Worm (Caenorhabditis elegans): ENCODE measurements around the gene F17C11.22.

Gene F17C11.22

DNA sequence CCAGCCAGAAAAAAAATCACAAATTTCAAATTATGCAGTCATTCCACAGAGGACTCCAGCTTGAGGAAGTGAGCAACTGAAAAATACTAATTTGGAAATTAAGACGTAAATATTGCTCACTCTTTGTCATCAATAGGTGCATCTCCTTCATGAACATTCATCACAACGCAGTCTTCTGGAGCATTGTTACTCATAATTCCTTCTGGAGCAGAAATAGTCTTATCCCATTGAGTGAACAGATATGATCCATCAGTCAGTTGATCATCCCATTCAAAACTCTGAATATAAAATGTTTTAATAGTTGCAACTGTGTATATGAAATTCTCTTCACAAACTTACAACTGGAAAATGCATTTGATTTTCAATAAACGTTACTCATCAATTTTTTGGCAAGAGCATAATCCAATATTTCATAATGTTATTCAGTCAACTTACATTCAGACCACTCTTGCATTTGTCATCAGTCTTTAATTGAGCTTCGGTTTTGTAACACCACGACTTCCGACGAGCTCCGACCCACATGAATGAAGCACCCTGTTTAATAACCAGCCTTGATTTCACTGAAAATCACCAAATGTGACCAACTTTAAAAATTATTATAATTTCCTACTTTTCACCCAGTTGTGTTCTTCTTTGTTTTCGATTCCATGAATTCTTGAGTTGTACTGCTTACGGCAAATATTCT lies 16.4 kb downstream of the F17C11.22 start:
- TF ChIP-seq ztf-11 (tag; optimal IDR thresholded peaks at IDR 0.05): no peak
- TF ChIP-seq unc-86 (tag; optimal IDR thresholded peaks at IDR 0.05): no peak
- peak; percentile 50 for TF ChIP-seq lir-3 (tag; optimal IDR thresholded peaks at IDR 0.05; ENCODE audit: poor library complexity)
- no peak for TF ChIP-seq jun-1 (tag; optimal IDR thresholded peaks at IDR 0.05)
- TF ChIP-seq isw-1 (GFP tag; IDR thresholded peaks at IDR 0.05): no peak
- TF ChIP-seq ama-1 (optimal IDR thresholded peaks at IDR 0.05): no peak
- no peak for TF ChIP-seq ceh-63 (GFP tag; optimal IDR thresholded peaks at IDR 0.05)
- TF ChIP-seq nhr-47 (tag; optimal IDR thresholded peaks at IDR 0.05): peak; percentile 47
- TF ChIP-seq lsy-2 (tag; optimal IDR thresholded peaks at IDR 0.05): no peak
- no peak for TF ChIP-seq unc-130 (tag; optimal IDR thresholded peaks at IDR 0.05)
- no peak for TF ChIP-seq ets-5 (GFP tag; IDR thresholded peaks at IDR 0.05)
- TF ChIP-seq xbp-1 (tag; optimal IDR thresholded peaks at IDR 0.05): peak; percentile 4
- TF ChIP-seq alr-1 (tag; optimal IDR thresholded peaks at IDR 0.05; ENCODE audit: borderline replicate concordance): no peak
- TF ChIP-seq Y116A8C.19 (tag; optimal IDR thresholded peaks at IDR 0.05; ENCODE audit: borderline replicate concordance): no peak
- no peak for TF ChIP-seq vab-15 (tag; optimal IDR thresholded peaks at IDR 0.05)
- TF ChIP-seq mep-1 (tag; optimal IDR thresholded peaks at IDR 0.05): no peak
- TF ChIP-seq pax-3 (tag; optimal IDR thresholded peaks at IDR 0.05): no peak
- no peak for TF ChIP-seq unc-62 (GFP tag; optimal IDR thresholded peaks at IDR 0.05)
- TF ChIP-seq elt-3 (tag; optimal IDR thresholded peaks at IDR 0.05): no peak
- no peak for TF ChIP-seq ceh-82 (tag; optimal IDR thresholded peaks at IDR 0.05)
- TF ChIP-seq elt-2 (tag; optimal IDR thresholded peaks at IDR 0.05): no peak
- peak; percentile 67 for TF ChIP-seq nhr-71 (tag; optimal IDR thresholded peaks at IDR 0.05)
- no peak for TF ChIP-seq fos-1 (tag; optimal IDR thresholded peaks at IDR 0.05)
- TF ChIP-seq snpc-4 (tag; optimal IDR thresholded peaks at IDR 0.05): no peak
- no peak for TF ChIP-seq C16A3.4 (tag; optimal IDR thresholded peaks at IDR 0.05)
- no peak for TF ChIP-seq blmp-1 (tag; optimal IDR thresholded peaks at IDR 0.05)
- no peak for TF ChIP-seq tbx-2 (tag; optimal IDR thresholded peaks at IDR 0.05)
- TF ChIP-seq snu-23 (GFP tag; optimal IDR thresholded peaks at IDR 0.05): peak; percentile 38
- no peak for TF ChIP-seq nhr-237 (tag; optimal IDR thresholded peaks at IDR 0.05)
- TF ChIP-seq nhr-90 (tag; optimal IDR thresholded peaks at IDR 0.05; ENCODE audit: poor library complexity): peak; percentile 34
- TF ChIP-seq C34B4.2 (tag; optimal IDR thresholded peaks at IDR 0.05): no peak
- no peak for TF ChIP-seq aly-2 (tag; optimal IDR thresholded peaks at IDR 0.05)
- TF ChIP-seq swsn-7 (tag; optimal IDR thresholded peaks at IDR 0.05): no peak
- no peak for TF ChIP-seq nhr-28 (tag; optimal IDR thresholded peaks at IDR 0.05)
- TF ChIP-seq ceh-8 (GFP tag; optimal IDR thresholded peaks at IDR 0.05): no peak
- peak; percentile 19 for TF ChIP-seq ztf-4 (tag; optimal IDR thresholded peaks at IDR 0.05)
- no peak for TF ChIP-seq hlh-17 (GFP tag; optimal IDR thresholded peaks at IDR 0.05; ENCODE audit: borderline replicate concordance)
- no peak for TF ChIP-seq nhr-76 (tag; optimal IDR thresholded peaks at IDR 0.05)
- no peak for TF ChIP-seq F16B12.6 (tag; optimal IDR thresholded peaks at IDR 0.05)
- TF ChIP-seq egl-13 (tag; optimal IDR thresholded peaks at IDR 0.05): no peak
- TF ChIP-seq zag-1 (tag; optimal IDR thresholded peaks at IDR 0.05): no peak
- no peak for TF ChIP-seq mdl-1 (tag; optimal IDR thresholded peaks at IDR 0.05)
- TF ChIP-seq mef-2 (tag; optimal IDR thresholded peaks at IDR 0.05): no peak
- TF ChIP-seq fkh-8 (tag; optimal IDR thresholded peaks at IDR 0.05): no peak
- no peak for TF ChIP-seq dsc-1 (tag; optimal IDR thresholded peaks at IDR 0.05)
- no peak for TF ChIP-seq unc-30 (tag; optimal IDR thresholded peaks at IDR 0.05)
- peak; percentile 51 for TF ChIP-seq nhr-85 (tag)
- no peak for TF ChIP-seq ces-1 (GFP tag; optimal IDR thresholded peaks at IDR 0.05)
- TF ChIP-seq dpl-1 (GFP tag; optimal IDR thresholded peaks at IDR 0.05): no peak
- no peak for TF ChIP-seq lin-39 (tag; optimal IDR thresholded peaks at IDR 0.05)
- TF ChIP-seq nhr-19 (GFP tag; conservative IDR thresholded peaks at IDR 0.05): 0 out of 2 replicates have a peak, but pooled peaks have one; percentile 20
- no peak for TF ChIP-seq tlp-1 (tag; optimal IDR thresholded peaks at IDR 0.05)
- no peak for TF ChIP-seq skn-1 (tag; optimal IDR thresholded peaks at IDR 0.05)

All from whole organism, L1 larva.